Worm (Caenorhabditis elegans) whole organism, mixed stage, embryonic: ENCODE results near the gene grl-22.

ENCODE experiments used
- cnd-1 ChIP-seq: fragments of 200-800 bp; sonication (Bioruptor generic); optimal IDR thresholded peaks from 2 replicates; lab custom pipeline; 2018; ENCODE audit warnings: mild to moderate bottlenecking, missing genetic modification characterization, missing compliant biosample characterization
- nhr-12 ChIP-seq: fragments of 150-350 bp; optimal IDR thresholded peaks from 2 replicates; lab custom pipeline; 2014; ENCODE audit warnings: missing biosample characterization, missing genetic modification characterization
- sem-2 ChIP-seq: fragments of 200-800 bp; sonication (Bioruptor generic); optimal IDR thresholded peaks from 2 replicates; lab custom pipeline; 2018; ENCODE audit warnings: mild to moderate bottlenecking, missing genetic modification characterization, missing compliant biosample characterization
- sptf-1 ChIP-seq: sonication (generic microtip); optimal IDR thresholded peaks from 2 replicates; lab custom pipeline; 2017; ENCODE audit warnings: mild to moderate bottlenecking, missing genetic modification characterization, moderate library complexity, missing compliant biosample characterization
- unc-39 ChIP-seq: fragments of 150-350 bp; optimal IDR thresholded peaks from 2 replicates; lab custom pipeline; 2014; ENCODE audit warnings: missing biosample characterization, missing genetic modification characterization
- unc-62 ChIP-seq: fragments of 150-350 bp; optimal IDR thresholded peaks from 2 replicates; lab custom pipeline; 2014; ENCODE audit warnings: missing biosample characterization, missing genetic modification reagents, missing genetic modification characterization
- ztf-11 ChIP-seq: fragments of 150-350 bp; optimal IDR thresholded peaks from 2 replicates; lab custom pipeline; 2014; ENCODE audit warnings: missing biosample characterization, missing genetic modification characterization

- TF ChIP-seq sem-2 (GFP tag; lab: Kevin White, UChicago), result no peak
- TF ChIP-seq unc-39 (tag; lab: Kevin White, UChicago), result no peak
- TF ChIP-seq ztf-11 (tag; lab: Kevin White, UChicago), result no peak
- TF ChIP-seq unc-62, result no peak
- TF ChIP-seq sptf-1 (tag; lab: Kevin White, UChicago), result no peak
- no peak for TF ChIP-seq nhr-12 (tag; lab: Kevin White, UChicago)
- TF ChIP-seq cnd-1, result no peak
Observed at ce11 chrIII:5442711-5443253, 29.0 kb upstream of the grl-22 start, which contains the start of the genes T24G10.2 and disl-2.
